Worm (Caenorhabditis elegans) whole organism, L1 larva: ENCODE data around the gene vrk-1.

Experiments used
- F16B12.6 ChIP-seq: fragments of 150-350 bp; optimal IDR thresholded peaks from 2 replicates; lab custom pipeline; 2014; ENCODE audit warnings: missing biosample characterization, missing genetic modification characterization
- Y116A8C.19 ChIP-seq: sonication (generic microtip); optimal IDR thresholded peaks from 2 replicates; lab custom pipeline; 2016; ENCODE audit warnings: missing compliant biosample characterization, missing genetic modification characterization, borderline replicate concordance
- aha-1 ChIP-seq: fragments of 150-350 bp; optimal IDR thresholded peaks from 2 replicates; lab custom pipeline; 2014; ENCODE audit warnings: missing biosample characterization, missing genetic modification characterization
- alr-1 ChIP-seq: fragments of 200-800 bp; sonication (Bioruptor generic); optimal IDR thresholded peaks from 2 replicates; lab custom pipeline; 2018; ENCODE audit warnings: borderline replicate concordance, mild to moderate bottlenecking, missing genetic modification characterization, missing compliant biosample characterization
- aly-2 ChIP-seq: fragments of 150-350 bp; optimal IDR thresholded peaks from 2 replicates; lab custom pipeline; 2014; ENCODE audit warnings: missing biosample characterization, missing genetic modification characterization
- ama-1 ChIP-seq: fragments of 150-350 bp; optimal IDR thresholded peaks from 2 replicates; lab custom pipeline; 2014
- blmp-1 ChIP-seq: fragments of 150-350 bp; optimal IDR thresholded peaks from 2 replicates; lab custom pipeline; 2014; ENCODE audit warnings: missing biosample characterization, missing genetic modification characterization
- ceh-63 ChIP-seq: fragments of 200-800 bp; sonication (Bioruptor generic); optimal IDR thresholded peaks from 2 replicates; lab custom pipeline; 2018; ENCODE audit warnings: mild to moderate bottlenecking, missing genetic modification characterization, missing compliant biosample characterization
- ces-1 ChIP-seq: fragments of 150-350 bp; optimal IDR thresholded peaks from 2 replicates; lab custom pipeline; 2014; ENCODE audit warnings: missing biosample characterization, missing genetic modification reagents, missing genetic modification characterization
- efl-1 ChIP-seq, 4 experiments: fragments of 150-350 bp; optimal IDR thresholded peaks in 3 of 4; peaks in 1 of 4; 1 replicate in 1 of 4; 2 replicates in 3 of 4; lab custom pipeline; 2014; ENCODE audit warnings: missing biosample characterization in 2 of 4, missing genetic modification characterization in 2 of 4, missing genetic modification reagents in 2 of 4
- egl-27 ChIP-seq, 2 experiments: fragments of 150-350 bp in 1 of 2; sonication (generic microtip); optimal IDR thresholded peaks; 3 replicates each; lab custom pipeline; 2017 to 2018; ENCODE audit warnings: missing biosample characterization in 2 of 2, missing genetic modification characterization in 2 of 2, missing genetic modification reagents in 2 of 2
- ets-5 ChIP-seq: fragments of 200-800 bp; sonication (Bioruptor generic); IDR thresholded peaks from 2 replicates; pipeline ENCODE4 v1.3.6; 2022; ENCODE audit warnings: missing genetic modification characterization, missing compliant biosample characterization
- fkh-4 ChIP-seq: sonication (generic microtip); optimal IDR thresholded peaks from 2 replicates; lab custom pipeline; 2016; ENCODE audit warnings: missing compliant biosample characterization, missing genetic modification characterization, borderline replicate concordance
- fkh-8 ChIP-seq: sonication (generic microtip); optimal IDR thresholded peaks from 2 replicates; lab custom pipeline; 2016; ENCODE audit warnings: mild to moderate bottlenecking, missing genetic modification characterization, missing compliant biosample characterization
- fos-1 ChIP-seq: fragments of 150-350 bp; optimal IDR thresholded peaks from 2 replicates; lab custom pipeline; 2014; ENCODE audit warnings: missing biosample characterization, missing genetic modification characterization
- grh-1 ChIP-seq: fragments of 200-800 bp; sonication (Bioruptor generic); IDR thresholded peaks from 2 replicates; pipeline ENCODE4 v1.3.6; 2022; ENCODE audit warnings: missing genetic modification reagents, missing genetic modification characterization, missing compliant biosample characterization
- hlh-17 ChIP-seq: fragments of 200-800 bp; sonication (Bioruptor generic); optimal IDR thresholded peaks from 2 replicates; lab custom pipeline; 2018; ENCODE audit warnings: missing genetic modification characterization, mild to moderate bottlenecking, missing compliant biosample characterization, moderate library complexity, borderline replicate concordance
- hlh-4 ChIP-seq: sonication (generic microtip); optimal IDR thresholded peaks from 2 replicates; lab custom pipeline; 2016; ENCODE audit warnings: mild to moderate bottlenecking, missing genetic modification characterization, missing compliant biosample characterization
- hpl-2 ChIP-seq: fragments of 150-350 bp; optimal IDR thresholded peaks from 2 replicates; lab custom pipeline; 2014; ENCODE audit warnings: missing biosample characterization, missing genetic modification reagents, missing genetic modification characterization
- irx-1 ChIP-seq: sonication (generic microtip); optimal IDR thresholded peaks from 2 replicates; lab custom pipeline; 2016; ENCODE audit warnings: missing genetic modification characterization, missing compliant biosample characterization
- lin-14 ChIP-seq: fragments of 200-800 bp; sonication (Bioruptor generic); optimal IDR thresholded peaks from 2 replicates; lab custom pipeline; 2018; ENCODE audit warnings: mild to moderate bottlenecking, missing genetic modification characterization, moderate library complexity, missing compliant biosample characterization
- lin-35 ChIP-seq, 2 experiments: fragments of 150-350 bp; optimal IDR thresholded peaks; 2 replicates each; lab custom pipeline; 2014; ENCODE audit warnings: missing biosample characterization in 2 of 2, missing genetic modification characterization in 2 of 2, missing genetic modification reagents in 2 of 2
- lin-39 ChIP-seq: fragments of 150-350 bp; optimal IDR thresholded peaks from 2 replicates; lab custom pipeline; 2014; ENCODE audit warnings: missing biosample characterization, missing genetic modification reagents, missing genetic modification characterization
- lir-3 ChIP-seq: sonication (generic microtip); optimal IDR thresholded peaks from 2 replicates; lab custom pipeline; 2016; ENCODE audit warnings: mild to moderate bottlenecking, missing genetic modification characterization, moderate library complexity, missing compliant biosample characterization; ENCODE audit not compliant: poor library complexity
- lsy-2 ChIP-seq, 2 experiments: fragments of 150-350 bp; optimal IDR thresholded peaks; 2 replicates each; lab custom pipeline; 2014; ENCODE audit warnings: missing biosample characterization in 2 of 2, missing genetic modification characterization in 2 of 2
- mab-9 ChIP-seq: fragments of 200-800 bp; sonication (Bioruptor generic); IDR thresholded peaks from 2 replicates; pipeline ENCODE4 v1.3.6; 2022; ENCODE audit warnings: missing genetic modification reagents, missing genetic modification characterization, missing compliant biosample characterization
- mdl-1 ChIP-seq, 2 experiments: fragments of 150-350 bp; optimal IDR thresholded peaks; 2 replicates each; lab custom pipeline; 2014 to 2017; ENCODE audit warnings: missing biosample characterization in 2 of 2, missing genetic modification characterization in 2 of 2, inconsistent platforms in 1 of 2
- mef-2 ChIP-seq: fragments of 150-350 bp; optimal IDR thresholded peaks from 2 replicates; lab custom pipeline; 2014; ENCODE audit warnings: missing biosample characterization, missing genetic modification characterization
- nhr-12 ChIP-seq: sonication (generic microtip); optimal IDR thresholded peaks from 2 replicates; lab custom pipeline; 2017; ENCODE audit warnings: missing biosample characterization, missing genetic modification characterization
- nhr-19 ChIP-seq: fragments of 200-800 bp; sonication (Bioruptor generic); conservative IDR thresholded peaks from 2 replicates; pipeline ENCODE4 v1.3.6; 2022; ENCODE audit warnings: missing genetic modification characterization, missing compliant biosample characterization
- nhr-20 ChIP-seq: sonication (generic microtip); optimal IDR thresholded peaks from 2 replicates; lab custom pipeline; 2016; ENCODE audit warnings: mild to moderate bottlenecking, missing genetic modification characterization, missing compliant biosample characterization
- nhr-28 ChIP-seq: fragments of 150-350 bp; optimal IDR thresholded peaks from 2 replicates; lab custom pipeline; 2014; ENCODE audit warnings: missing biosample characterization, missing genetic modification characterization
- nhr-71 ChIP-seq: sonication (generic microtip); optimal IDR thresholded peaks from 2 replicates; lab custom pipeline; 2016; ENCODE audit warnings: mild to moderate bottlenecking, missing genetic modification characterization, moderate library complexity, missing compliant biosample characterization
- nhr-77 ChIP-seq: fragments of 150-350 bp; optimal IDR thresholded peaks from 2 replicates; lab custom pipeline; 2014; ENCODE audit warnings: missing biosample characterization, missing genetic modification characterization
- nhr-85 ChIP-seq: sonication (generic microtip); peaks from one replicate; lab custom pipeline; 2016; ENCODE audit warnings: missing genetic modification characterization, inconsistent platforms, missing compliant biosample characterization
- nhr-90 ChIP-seq: sonication (generic microtip); optimal IDR thresholded peaks from 2 replicates; lab custom pipeline; 2016; ENCODE audit warnings: mild to moderate bottlenecking, missing genetic modification characterization, missing compliant biosample characterization; ENCODE audit not compliant: poor library complexity
- pag-3 ChIP-seq: sonication (generic microtip); optimal IDR thresholded peaks from 2 replicates; lab custom pipeline; 2017; ENCODE audit warnings: missing genetic modification characterization, mild to moderate bottlenecking, missing compliant biosample characterization, antibody characterized with exemption, borderline replicate concordance; ENCODE audit not compliant: insufficient read depth
- pax-3 ChIP-seq: fragments of 200-800 bp; sonication (Bioruptor generic); optimal IDR thresholded peaks from 2 replicates; lab custom pipeline; 2018; ENCODE audit warnings: mild to moderate bottlenecking, missing genetic modification characterization, moderate library complexity, missing compliant biosample characterization
- rnt-1 ChIP-seq: sonication (generic microtip); optimal IDR thresholded peaks from 2 replicates; lab custom pipeline; 2016; ENCODE audit warnings: mild to moderate bottlenecking, missing genetic modification characterization, moderate library complexity, missing compliant biosample characterization
- skn-1 ChIP-seq: fragments of 150-350 bp; optimal IDR thresholded peaks from 2 replicates; lab custom pipeline; 2014; ENCODE audit warnings: missing biosample characterization, missing genetic modification characterization
- snpc-4 ChIP-seq: fragments of 150-350 bp; optimal IDR thresholded peaks from 2 replicates; lab custom pipeline; 2014; ENCODE audit warnings: missing biosample characterization, missing genetic modification characterization
- snu-23 ChIP-seq: sonication (generic microtip); optimal IDR thresholded peaks from 2 replicates; lab custom pipeline; 2016; ENCODE audit warnings: missing genetic modification characterization, missing compliant biosample characterization
- swsn-7 ChIP-seq: sonication (generic microtip); optimal IDR thresholded peaks from 2 replicates; lab custom pipeline; 2016; ENCODE audit warnings: missing genetic modification characterization, missing compliant biosample characterization
- tbx-2 ChIP-seq: sonication (generic microtip); optimal IDR thresholded peaks from 2 replicates; lab custom pipeline; 2016; ENCODE audit warnings: missing genetic modification characterization, missing compliant biosample characterization
- tlp-1 ChIP-seq: fragments of 150-350 bp; optimal IDR thresholded peaks from 2 replicates; lab custom pipeline; 2014; ENCODE audit warnings: missing biosample characterization, missing genetic modification characterization
- unc-98 ChIP-seq: fragments of 200-800 bp; sonication (Bioruptor generic); IDR thresholded peaks from 2 replicates; pipeline ENCODE4 v1.3.6; 2022; ENCODE audit warnings: missing genetic modification characterization, missing compliant biosample characterization
- vab-15 ChIP-seq: sonication (generic microtip); optimal IDR thresholded peaks from 2 replicates; lab custom pipeline; 2017; ENCODE audit warnings: missing genotype, mild to moderate bottlenecking, missing genetic modification characterization, missing compliant biosample characterization
- zag-1 ChIP-seq: fragments of 150-350 bp; optimal IDR thresholded peaks from 2 replicates; lab custom pipeline; 2014; ENCODE audit warnings: missing biosample characterization, missing genetic modification characterization
- zip-4 ChIP-seq: fragments of 200-800 bp; sonication (Bioruptor generic); optimal IDR thresholded peaks from 2 replicates; lab custom pipeline; 2018; ENCODE audit warnings: mild to moderate bottlenecking, missing genetic modification characterization, moderate library complexity, missing compliant biosample characterization
- ztf-11 ChIP-seq, 2 experiments: sonication (generic microtip); optimal IDR thresholded peaks; 2 replicates each; lab custom pipeline; 2016 to 2017; ENCODE audit warnings: missing genetic modification characterization in 2 of 2, missing biosample characterization in 1 of 2, missing compliant biosample characterization in 1 of 2

The vrk-1 gene

ce11 chrII:5931904-5932764, 10.4 kb downstream of the vrk-1 start (continued):
- TF ChIP-seq lsy-2 (tag; optimal IDR thresholded peaks at IDR 0.05; lab: Kevin White, UChicago) (peak; percentile 37 to 65), blmp-1 (tag; lab: Kevin White, UChicago) (peak; percentile 85), egl-27 (tag; optimal IDR thresholded peaks at IDR 0.05; lab: Kevin White, UChicago) (no peak), nhr-20 (peak; percentile 67), zag-1 (tag; lab: Kevin White, UChicago) (no peak), ceh-63 (no peak), ces-1 (GFP tag; lab: Kevin White, UChicago) (no peak), nhr-85 (tag; lab: Kevin White, UChicago) (peak; percentile 74), efl-1 (optimal IDR thresholded peaks at IDR 0.05; lab: Kevin White, UChicago) (no peak), efl-1 (GFP tag; optimal IDR thresholded peaks at IDR 0.05 in 1 of 2; lab: Kevin White, UChicago) (peak in 1 of 2 experiments; percentile 82), vab-15 (tag; lab: Kevin White, UChicago) (no peak), ztf-11 (tag; optimal IDR thresholded peaks at IDR 0.05; lab: Kevin White, UChicago) (no peak), nhr-90 (tag; lab: Kevin White, UChicago) (peak; percentile 14), lir-3 (tag; lab: Kevin White, UChicago) (no peak), Y116A8C.19 (tag; lab: Kevin White, UChicago) (no peak), mab-9 (no peak), nhr-77 (tag; lab: Kevin White, UChicago) (no peak), irx-1 (tag; lab: Kevin White, UChicago) (no peak), nhr-12 (tag; lab: Kevin White, UChicago) (no peak), fkh-8 (tag; lab: Kevin White, UChicago) (no peak), lin-35 (GFP tag; optimal IDR thresholded peaks at IDR 0.05; lab: Kevin White, UChicago) (peak in 1 of 2 experiments; percentile 16), aly-2 (no peak), tlp-1 (no peak), tbx-2 (tag; lab: Kevin White, UChicago) (peak; percentile 26), hlh-4 (tag; lab: Kevin White, UChicago) (no peak), hlh-17 (GFP tag; lab: Kevin White, UChicago) (no peak), nhr-19 (GFP tag; lab: Robert Waterston, UW) (peak; percentile 65), ets-5 (GFP tag; lab: Robert Waterston, UW) (no peak), rnt-1 (tag; lab: Kevin White, UChicago) (peak; percentile 76), aha-1 (tag; lab: Kevin White, UChicago) (no peak), ama-1 (lab: Kevin White, UChicago) (no peak), alr-1 (no peak), nhr-71 (tag; lab: Kevin White, UChicago) (peak; percentile 84), grh-1 (no peak), mdl-1 (tag; optimal IDR thresholded peaks at IDR 0.05; lab: Kevin White, UChicago) (peak in 1 of 2 experiments; percentile 34), hpl-2 (GFP tag; lab: Kevin White, UChicago) (no peak), skn-1 (tag; lab: Kevin White, UChicago) (no peak), F16B12.6 (tag; lab: Kevin White, UChicago) (no peak), snpc-4 (tag; lab: Kevin White, UChicago) (no peak), snu-23 (GFP tag; lab: Kevin White, UChicago) (peak; percentile 47), pax-3 (tag; lab: Kevin White, UChicago) (no peak), unc-98 (GFP tag; lab: Robert Waterston, UW) (no peak), lin-14 (peak; percentile 81), mef-2 (tag; lab: Kevin White, UChicago) (no peak), zip-4 (GFP tag; lab: Kevin White, UChicago) (no peak), nhr-28 (no peak), pag-3 (tag; lab: Kevin White, UChicago) (no peak), fkh-4 (tag; lab: Kevin White, UChicago) (no peak), lin-39 (tag; lab: Kevin White, UChicago) (peak; percentile 77), fos-1 (no peak), swsn-7 (no peak)
